Worm (Caenorhabditis elegans): Measurements from ENCODE around the gene sdz-19.

DNA sequence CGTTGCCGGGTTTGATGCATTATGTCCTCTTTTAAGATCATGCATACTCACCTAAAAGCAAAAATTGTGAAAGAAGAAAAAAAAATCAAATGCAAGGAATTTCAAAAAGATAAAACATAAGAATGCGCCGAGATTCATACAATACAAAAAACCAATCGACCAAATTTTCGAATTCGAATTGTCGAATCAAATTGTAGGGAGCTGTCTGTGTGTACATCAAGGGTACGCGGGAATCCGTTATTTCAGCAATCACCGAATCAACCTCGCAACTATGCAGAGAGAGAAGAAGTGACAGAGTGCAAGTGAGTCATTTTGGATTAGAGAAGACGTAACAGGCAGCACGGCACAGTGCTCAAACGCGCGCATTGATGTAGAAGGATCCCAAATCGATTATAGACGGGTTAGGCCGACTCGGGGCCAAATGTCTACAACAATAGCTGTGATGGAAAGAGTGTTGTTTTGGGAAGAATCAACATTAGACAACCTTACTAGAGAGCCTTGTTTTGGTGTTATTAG is at the start of gene sdz-19:
- TF ChIP-seq drap-1 (GFP tag; optimal IDR thresholded peaks at IDR 0.05) (no peak), pha-4 (tag; optimal IDR thresholded peaks at IDR 0.05) (no peak), mls-2 (tag; optimal IDR thresholded peaks at IDR 0.05) (no peak), blmp-1 (tag; optimal IDR thresholded peaks at IDR 0.05) (no peak), nhr-28 (tag; optimal IDR thresholded peaks at IDR 0.05) (no peak), elt-3 (tag; optimal IDR thresholded peaks at IDR 0.05) (no peak), snpc-4 (tag; optimal IDR thresholded peaks at IDR 0.05) (no peak), cnd-1 (tag; optimal IDR thresholded peaks at IDR 0.05) (no peak), bed-3 (GFP tag; optimal IDR thresholded peaks at IDR 0.05) (no peak), lin-13 (tag; optimal IDR thresholded peaks at IDR 0.05) (no peak), unc-62 (GFP tag; optimal IDR thresholded peaks at IDR 0.05) (no peak)
